Fruit fly (Drosophila melanogaster): ENCODE data around the gene orion.

- TF ChIP-seq gl (tag; optimal IDR thresholded peaks at IDR 0.05) (no peak), CG17806 (tag; optimal IDR thresholded peaks at IDR 0.05) (no peak), CG34367 (tag; optimal IDR thresholded peaks at IDR 0.05) (no peak), EcR (GFP tag; optimal IDR thresholded peaks at IDR 0.05) (no peak), CG8301 (tag; optimal IDR thresholded peaks at IDR 0.05) (no peak), CG4496 (GFP tag; IDR thresholded peaks at IDR 0.05) (no peak), CG12605 (GFP tag; IDR thresholded peaks at IDR 0.05) (no peak)
Measured at dm6 chrX:7924913-7925312, 21.8 kb downstream of the orion start.

All from whole organism, pupa.